Fruit fly (Drosophila melanogaster): Measurements from ENCODE around the gene Wwox.

dm6 chr2L:7992654-7993053 lies 11.4 kb downstream of the Wwox start:
- TF ChIP-seq usp (GFP tag; optimal IDR thresholded peaks at IDR 0.05) (no peak), CG8478 (optimal IDR thresholded peaks at IDR 0.05) (no peak), EcR (GFP tag; optimal IDR thresholded peaks at IDR 0.05) (no peak), Dll (optimal IDR thresholded peaks at IDR 0.05) (no peak), psq (optimal IDR thresholded peaks at IDR 0.05) (no peak), pan (optimal IDR thresholded peaks at IDR 0.05) (no peak)
